Fruit fly (Drosophila melanogaster) whole organism, embryonic: ENCODE measurements around the gene Hex-t2.

ENCODE experiments used
- Asciz ChIP-seq: fragments of 200-800 bp; sonication (Bioruptor generic); optimal IDR thresholded peaks from 2 replicates; lab custom pipeline; 2017; ENCODE audit warnings: missing biosample characterization, mild to moderate bottlenecking, missing genetic modification characterization, missing genetic modification reagents
- Atf3 ChIP-seq: fragments of 200-800 bp; sonication (Bioruptor generic); optimal IDR thresholded peaks from 3 replicates; lab custom pipeline; 2016; ENCODE audit warnings: missing biosample characterization, missing genetic modification characterization
- C15 ChIP-seq: fragments of 200-800 bp; sonication (Bioruptor generic); IDR thresholded peaks from 3 replicates; pipeline ENCODE4 v1.3.6; 2022; ENCODE audit warnings: missing biosample characterization, missing genetic modification characterization
- CG11093 ChIP-seq: fragments of 200-800 bp; sonication (Bioruptor generic); IDR thresholded peaks from 3 replicates; pipeline ENCODE4 v1.3.6; 2022; ENCODE audit warnings: missing biosample characterization, missing genetic modification characterization
- CG11247 ChIP-seq: fragments of 200-800 bp; sonication (Bioruptor generic); IDR thresholded peaks from 2 replicates; pipeline ENCODE4 v1.3.6; 2022; ENCODE audit warnings: missing biosample characterization, missing genetic modification characterization
- CG12744 ChIP-seq: fragments of 200-800 bp; sonication (Bioruptor generic); optimal IDR thresholded peaks from 2 replicates; lab custom pipeline; 2016; ENCODE audit warnings: missing biosample characterization, missing genetic modification characterization
- CG15011 ChIP-seq: fragments of 200-800 bp; sonication (Bioruptor generic); optimal IDR thresholded peaks from 3 replicates; lab custom pipeline; 2018; ENCODE audit warnings: missing biosample characterization, mild to moderate bottlenecking, missing genetic modification characterization
- CG2712 ChIP-seq: fragments of 200-800 bp; optimal IDR thresholded peaks from 3 replicates; lab custom pipeline; 2019; ENCODE audit warnings: missing biosample characterization, mild to moderate bottlenecking, missing genetic modification characterization, moderate library complexity
- CG2875 ChIP-seq: fragments of 200-800 bp; sonication (Bioruptor generic); optimal IDR thresholded peaks from 2 replicates; lab custom pipeline; 2017; ENCODE audit warnings: missing biosample characterization, mild to moderate bottlenecking, missing genetic modification characterization, missing genetic modification reagents
- CG31388 ChIP-seq: fragments of 200-800 bp; sonication (Bioruptor generic); optimal IDR thresholded peaks from 2 replicates; lab custom pipeline; 2016; ENCODE audit warnings: missing biosample characterization, missing genetic modification characterization
- CG32767 ChIP-seq: fragments of 200-800 bp; sonication (Bioruptor generic); IDR thresholded peaks from 2 replicates; pipeline ENCODE4 v1.3.6; 2022; ENCODE audit warnings: missing biosample characterization, missing genetic modification characterization
- CG4282 ChIP-seq: fragments of 200-800 bp; sonication (Bioruptor generic); optimal IDR thresholded peaks from 2 replicates; lab custom pipeline; 2016; ENCODE audit warnings: missing biosample characterization, missing genetic modification characterization
- CG4360 ChIP-seq: fragments of 200-800 bp; sonication (Bioruptor generic); IDR thresholded peaks from 2 replicates; pipeline ENCODE4 v1.3.6; 2022; ENCODE audit warnings: missing biosample characterization, missing genetic modification characterization
- CG5245 ChIP-seq: fragments of 200-800 bp; sonication (Bioruptor generic); optimal IDR thresholded peaks from 3 replicates; lab custom pipeline; 2016; ENCODE audit warnings: missing biosample characterization, missing genetic modification characterization
- CG8089 ChIP-seq: fragments of 200-800 bp; sonication (Bioruptor generic); optimal IDR thresholded peaks from 3 replicates; lab custom pipeline; 2016; ENCODE audit warnings: missing biosample characterization, missing genetic modification characterization
- CG8478 ChIP-seq: fragments of >200 bp; optimal IDR thresholded peaks from 2 replicates; lab custom pipeline; 2018
- CHES-1-like ChIP-seq: fragments of 200-800 bp; sonication (Bioruptor generic); optimal IDR thresholded peaks from 2 replicates; lab custom pipeline; 2016; ENCODE audit warnings: missing biosample characterization, missing genetic modification characterization
- CTCF ChIP-seq: fragments of 200-800 bp; sonication (Bioruptor generic); optimal IDR thresholded peaks from 2 replicates; lab custom pipeline; 2017; ENCODE audit warnings: missing biosample characterization, mild to moderate bottlenecking, missing genetic modification characterization, moderate library complexity
- Dek ChIP-seq: fragments of 200-800 bp; sonication (Bioruptor generic); optimal IDR thresholded peaks from 3 replicates; lab custom pipeline; 2019; ENCODE audit warnings: missing biosample characterization, mild to moderate bottlenecking, missing genetic modification characterization, moderate library complexity
- Fer1 ChIP-seq: fragments of 200-800 bp; sonication (Bioruptor generic); optimal IDR thresholded peaks from 2 replicates; lab custom pipeline; 2017; ENCODE audit warnings: missing biosample characterization, mild to moderate bottlenecking, missing genetic modification characterization
- HHEX ChIP-seq: fragments of 200-800 bp; sonication (Bioruptor generic); optimal IDR thresholded peaks from 3 replicates; lab custom pipeline; 2017; ENCODE audit warnings: missing biosample characterization, mild to moderate bottlenecking, missing genetic modification characterization, missing genetic modification reagents
- Hr78 ChIP-seq, 2 experiments: fragments of 200-800 bp in 1 of 2; fragments of >200 bp in 1 of 2; sonication (Bioruptor generic) in 1 of 2; optimal IDR thresholded peaks; 2 replicates each; lab custom pipeline; 2017 to 2019; ENCODE audit warnings: missing biosample characterization in 2 of 2, missing genetic modification characterization in 2 of 2, mild to moderate bottlenecking in 1 of 2, moderate library complexity in 1 of 2
- Kr ChIP-seq: fragments of 200-800 bp; sonication (Bioruptor generic); optimal IDR thresholded peaks from 2 replicates; lab custom pipeline; 2017; ENCODE audit warnings: missing biosample characterization, mild to moderate bottlenecking, missing genetic modification characterization
- MBD-R2 ChIP-seq: fragments of 200-800 bp; sonication (Bioruptor generic); IDR thresholded peaks from 2 replicates; pipeline ENCODE4 v1.3.6; 2022; ENCODE audit warnings: missing biosample characterization, missing genetic modification characterization
- NC2α ChIP-seq: fragments of 200-800 bp; sonication (Bioruptor generic); optimal IDR thresholded peaks from 2 replicates; lab custom pipeline; 2016; ENCODE audit warnings: missing biosample characterization, missing genetic modification characterization
- Neu2 ChIP-seq: fragments of 200-800 bp; sonication (Bioruptor generic); optimal IDR thresholded peaks from 3 replicates; lab custom pipeline; 2016; ENCODE audit warnings: missing biosample characterization, missing genetic modification characterization, borderline replicate concordance
- Oaz ChIP-seq: fragments of 200-800 bp; sonication (Bioruptor generic); IDR thresholded peaks from 2 replicates; pipeline ENCODE4 v1.3.6; 2022; ENCODE audit warnings: missing biosample characterization, missing genetic modification characterization
- Ravus ChIP-seq: fragments of 200-800 bp; sonication (Bioruptor generic); IDR thresholded peaks from 2 replicates; pipeline ENCODE4 v1.3.6; 2022; ENCODE audit warnings: missing biosample characterization, missing genetic modification characterization
- Rx ChIP-seq: fragments of 200-800 bp; sonication (Bioruptor generic); IDR thresholded peaks from 2 replicates; pipeline ENCODE4 v1.3.6; 2022; ENCODE audit warnings: missing biosample characterization, missing genetic modification characterization
- Sox100B ChIP-seq: fragments of 200-800 bp; sonication (Bioruptor generic); optimal IDR thresholded peaks from 3 replicates; lab custom pipeline; 2018; ENCODE audit warnings: missing biosample characterization, mild to moderate bottlenecking, missing genetic modification characterization
- Sox102F ChIP-seq: fragments of 200-800 bp; sonication (Bioruptor generic); optimal IDR thresholded peaks from 2 replicates; lab custom pipeline; 2018; ENCODE audit warnings: missing biosample characterization, mild to moderate bottlenecking, missing genetic modification characterization, moderate library complexity
- cg ChIP-seq: fragments of 200-800 bp; sonication (Bioruptor generic); optimal IDR thresholded peaks from 3 replicates; lab custom pipeline; 2019; ENCODE audit warnings: missing biosample characterization, mild to moderate bottlenecking, missing genetic modification characterization, moderate library complexity
- chinmo ChIP-seq: fragments of 200-800 bp; sonication (Bioruptor generic); IDR thresholded peaks from 4 replicates; pipeline ENCODE4 v1.3.6; 2022; ENCODE audit warnings: missing biosample characterization, missing genetic modification characterization; ENCODE audit not compliant: partially characterized antibody
- chm ChIP-seq: fragments of 200-800 bp; sonication (Bioruptor generic); IDR thresholded peaks from 2 replicates; pipeline ENCODE4 v1.3.6; 2022; ENCODE audit warnings: missing biosample characterization, missing genetic modification characterization
- chn ChIP-seq: fragments of 200-800 bp; sonication (Bioruptor generic); optimal IDR thresholded peaks from 2 replicates; lab custom pipeline; 2016; ENCODE audit warnings: missing biosample characterization, missing genetic modification characterization
- crol ChIP-seq: fragments of 200-800 bp; sonication (Bioruptor generic); IDR thresholded peaks from 2 replicates; pipeline ENCODE4 v1.3.6; 2022; ENCODE audit warnings: missing biosample characterization, missing genetic modification characterization
- dimm ChIP-seq: fragments of 200-800 bp; sonication (Bioruptor generic); IDR thresholded peaks from 2 replicates; pipeline ENCODE4 v1.3.6; 2022; ENCODE audit warnings: missing biosample characterization, missing genetic modification characterization
- gsb ChIP-seq: fragments of 200-800 bp; sonication (Bioruptor generic); IDR thresholded peaks from 2 replicates; pipeline ENCODE4 v1.3.6; 2022; ENCODE audit warnings: missing biosample characterization, missing genetic modification characterization
- jigr1 ChIP-seq: fragments of 200-800 bp; sonication (Bioruptor generic); IDR thresholded peaks from 3 replicates; pipeline ENCODE4 v1.3.6; 2022; ENCODE audit warnings: missing biosample characterization, missing genetic modification characterization
- knrl ChIP-seq: fragments of 200-800 bp; sonication (Bioruptor generic); IDR thresholded peaks from 3 replicates; pipeline ENCODE4 v1.3.6; 2022; ENCODE audit warnings: missing biosample characterization, missing genetic modification characterization; ENCODE audit not compliant: partially characterized antibody
- lab ChIP-seq: fragments of 200-800 bp; sonication (Bioruptor generic); optimal IDR thresholded peaks from 3 replicates; lab custom pipeline; 2017; ENCODE audit warnings: missing biosample characterization, missing genetic modification characterization, mild to moderate bottlenecking, moderate library complexity, missing genetic modification reagents
- lmd ChIP-seq: fragments of 200-800 bp; sonication (Bioruptor generic); IDR thresholded peaks from 2 replicates; pipeline ENCODE4 v1.3.6; 2022; ENCODE audit warnings: missing biosample characterization, missing genetic modification characterization
- mam ChIP-seq: fragments of 200-800 bp; sonication (Bioruptor generic); optimal IDR thresholded peaks from 3 replicates; lab custom pipeline; 2016; ENCODE audit warnings: missing biosample characterization, missing genetic modification characterization
- pan ChIP-seq, 4 experiments: fragments of >200 bp in 3 of 4; fragments of 200-800 bp in 1 of 4; sonication (Bioruptor generic) in 1 of 4; optimal IDR thresholded peaks in 3 of 4; IDR thresholded peaks in 1 of 4; 2 replicates each; pipeline versions ENCODE4 v1.3.6 to Lab custom; 2017 to 2022; ENCODE audit warnings: missing biosample characterization in 2 of 4, missing genetic modification characterization in 2 of 4, mixed read lengths in 1 of 4
- peb ChIP-seq: fragments of 200-800 bp; sonication (Bioruptor generic); IDR thresholded peaks from 2 replicates; pipeline ENCODE4 v1.3.6; 2022; ENCODE audit warnings: missing biosample characterization, missing genetic modification characterization
- pita ChIP-seq: fragments of 200-800 bp; sonication (Bioruptor generic); optimal IDR thresholded peaks from 2 replicates; lab custom pipeline; 2017; ENCODE audit warnings: missing biosample characterization, mild to moderate bottlenecking, missing genetic modification characterization
- ranshi ChIP-seq: fragments of 200-800 bp; sonication (Bioruptor generic); IDR thresholded peaks from 2 replicates; pipeline ENCODE4 v1.3.6; 2022; ENCODE audit warnings: missing biosample characterization, missing genetic modification characterization
- rib ChIP-seq: fragments of 200-800 bp; sonication (Bioruptor generic); IDR thresholded peaks from 2 replicates; pipeline ENCODE4 v1.3.6; 2022; ENCODE audit warnings: missing biosample characterization, missing genetic modification characterization
- sna ChIP-seq: fragments of 200-800 bp; sonication (Bioruptor generic); IDR thresholded peaks from 2 replicates; pipeline ENCODE4 v1.3.6; 2022; ENCODE audit warnings: missing biosample characterization, missing genetic modification characterization; ENCODE audit not compliant: partially characterized antibody
- ssp ChIP-seq: fragments of 200-800 bp; sonication (Bioruptor generic); IDR thresholded peaks from 2 replicates; pipeline ENCODE4 v1.3.6; 2022; ENCODE audit warnings: missing biosample characterization, missing genetic modification characterization
- toy ChIP-seq: fragments of 200-800 bp; sonication (Bioruptor generic); IDR thresholded peaks from 2 replicates; pipeline ENCODE4 v1.3.6; 2022; ENCODE audit warnings: missing biosample characterization, missing genetic modification characterization
- usp ChIP-seq: fragments of >200 bp; optimal IDR thresholded peaks from 2 replicates; lab custom pipeline; 2017; ENCODE audit warnings: missing biosample characterization, missing genetic modification characterization
- vvl ChIP-seq: fragments of 200-800 bp; sonication (Bioruptor generic); IDR thresholded peaks from 2 replicates; pipeline ENCODE4 v1.3.6; 2022; ENCODE audit warnings: missing biosample characterization, missing genetic modification characterization

The Hex-t2 gene

dm6 chr3R:26409780-26410179, 40.7 kb upstream of the Hex-t2 start (continued):
- TF ChIP-seq CG5245 (GFP tag; lab: Kevin White, UChicago) (no peak), rib (GFP tag; lab: Robert Waterston, UW) (no peak), CG8478 (lab: Kevin White, UChicago) (no peak), chm (no peak), chinmo (GFP tag; lab: Robert Waterston, UW) (no peak), CG32767 (no peak), NC2α (GFP tag; lab: Kevin White, UChicago) (no peak), jigr1 (GFP tag; lab: Robert Waterston, UW) (no peak), Fer1 (no peak), vvl (no peak), knrl (no peak), pan (optimal IDR thresholded peaks at IDR 0.05; lab: Kevin White, UChicago) (no peak), pan (GFP tag; optimal IDR thresholded peaks at IDR 0.05 in 1 of 2, IDR thresholded peaks at IDR 0.05 in 1 of 2) (peak in 1 of 2 experiments; percentile 50), Kr (GFP tag; lab: Kevin White, UChicago) (no peak), CG4282 (GFP tag; lab: Kevin White, UChicago) (no peak), CG2712 (tag; lab: Kevin White, UChicago) (no peak), gsb (peak; percentile 43; the same call in 1 of the 2 replicates), Neu2 (GFP tag; lab: Kevin White, UChicago) (no peak), CG4360 (GFP tag; lab: Robert Waterston, UW) (no peak), chn (no peak), CG31388 (no peak), CG2875 (GFP tag; lab: Kevin White, UChicago) (no peak), toy (GFP tag; lab: Robert Waterston, UW) (no peak), Hr78 (GFP tag; optimal IDR thresholded peaks at IDR 0.05; lab: Kevin White, UChicago) (no peak), ranshi (GFP tag; lab: Robert Waterston, UW) (no peak), C15 (GFP tag; lab: Robert Waterston, UW) (no peak), crol (GFP tag; lab: Robert Waterston, UW) (no peak), peb (GFP tag; lab: Robert Waterston, UW) (no peak), MBD-R2 (no peak), Ravus (no peak), CG8089 (GFP tag; lab: Kevin White, UChicago) (no peak), CG11247 (GFP tag; lab: Robert Waterston, UW) (no peak), Oaz (GFP tag; lab: Robert Waterston, UW) (no peak), ssp (GFP tag; lab: Robert Waterston, UW) (peak; percentile 39; the same call in 1 of the 2 replicates), Rx (GFP tag; lab: Robert Waterston, UW) (no peak), usp (GFP tag; lab: Kevin White, UChicago) (no peak), Sox100B (peak; percentile 23), CTCF (GFP tag; lab: Kevin White, UChicago) (no peak), lmd (GFP tag; lab: Robert Waterston, UW) (peak; percentile 55), Atf3 (GFP tag; lab: Kevin White, UChicago) (no peak), CG11093 (GFP tag; lab: Robert Waterston, UW) (no peak), lab (GFP tag; lab: Kevin White, UChicago) (peak; percentile 43), pita (GFP tag; lab: Kevin White, UChicago) (no peak), CHES-1-like (no peak), sna (GFP tag; lab: Robert Waterston, UW) (no peak), cg (no peak), HHEX (GFP tag; lab: Kevin White, UChicago) (peak; percentile 20), Asciz (GFP tag; lab: Kevin White, UChicago) (no peak), CG15011 (GFP tag; lab: Kevin White, UChicago) (no peak), Dek (tag; lab: Kevin White, UChicago) (no peak), dimm (GFP tag; lab: Robert Waterston, UW) (no peak), mam (GFP tag; lab: Kevin White, UChicago) (no peak), Sox102F (GFP tag; lab: Kevin White, UChicago) (no peak), CG12744 (no peak)
